Worm (Caenorhabditis elegans) whole organism, mixed stage, embryonic: ENCODE measurements around the gene enol-1.
A peak's percentile ranks its signal among the peaks of the same experiment; 100 is the strongest.

ENCODE experiments used
- M03D4.4 ChIP-seq: sonication (generic microtip); optimal IDR thresholded peaks from 2 replicates; lab custom pipeline; 2017; ENCODE audit warnings: mild to moderate bottlenecking, missing genetic modification characterization, missing compliant biosample characterization
- bed-3 ChIP-seq: fragments of 200-800 bp; sonication (Bioruptor generic); optimal IDR thresholded peaks from 3 replicates; lab custom pipeline; 2018; ENCODE audit warnings: mild to moderate bottlenecking, missing genetic modification characterization, moderate library complexity, missing compliant biosample characterization
- ceh-39 ChIP-seq: fragments of 150-350 bp; optimal IDR thresholded peaks from 2 replicates; lab custom pipeline; 2014; ENCODE audit warnings: missing biosample characterization, missing genetic modification characterization
- ceh-43 ChIP-seq: fragments of 200-800 bp; sonication (Bioruptor generic); optimal IDR thresholded peaks from 2 replicates; lab custom pipeline; 2018; ENCODE audit warnings: mild to moderate bottlenecking, missing genetic modification characterization, moderate library complexity, missing compliant biosample characterization
- ceh-83 ChIP-seq: fragments of 200-800 bp; sonication (Bioruptor generic); optimal IDR thresholded peaks from 2 replicates; lab custom pipeline; 2018; ENCODE audit warnings: mild to moderate bottlenecking, missing genetic modification characterization, missing compliant biosample characterization
- ces-1 ChIP-seq: fragments of 150-350 bp; optimal IDR thresholded peaks from 2 replicates; lab custom pipeline; 2014; ENCODE audit warnings: missing biosample characterization, missing genetic modification reagents, missing genetic modification characterization
- drap-1 ChIP-seq: fragments of 200-800 bp; sonication (Bioruptor generic); optimal IDR thresholded peaks from 3 replicates; lab custom pipeline; 2018; ENCODE audit warnings: mild to moderate bottlenecking, missing genetic modification characterization, missing compliant biosample characterization
- elt-1 ChIP-seq: sonication (generic microtip); optimal IDR thresholded peaks from 2 replicates; lab custom pipeline; 2017; ENCODE audit warnings: missing genetic modification characterization, mild to moderate bottlenecking, missing compliant biosample characterization, antibody characterized with exemption, moderate library complexity, borderline replicate concordance; ENCODE audit not compliant: insufficient read depth
- elt-3 ChIP-seq: fragments of 150-350 bp; optimal IDR thresholded peaks from 2 replicates; lab custom pipeline; 2014; ENCODE audit warnings: missing biosample characterization, missing genetic modification characterization
- ham-2 ChIP-seq: fragments of 200-800 bp; sonication (Bioruptor generic); optimal IDR thresholded peaks from 2 replicates; lab custom pipeline; 2018; ENCODE audit warnings: mild to moderate bottlenecking, missing genetic modification characterization, missing compliant biosample characterization
- hlh-1 ChIP-seq: fragments of 150-350 bp; optimal IDR thresholded peaks from 2 replicates; lab custom pipeline; 2014; ENCODE audit warnings: missing biosample characterization, missing genetic modification reagents, missing genetic modification characterization
- lin-13 ChIP-seq: fragments of 150-350 bp; optimal IDR thresholded peaks from 2 replicates; lab custom pipeline; 2014; ENCODE audit warnings: missing biosample characterization, missing genetic modification characterization
- lsy-2 ChIP-seq: fragments of 150-350 bp; optimal IDR thresholded peaks from 2 replicates; lab custom pipeline; 2014; ENCODE audit warnings: missing biosample characterization, missing genetic modification characterization
- mab-5 ChIP-seq: fragments of 150-350 bp; optimal IDR thresholded peaks from 2 replicates; lab custom pipeline; 2014; ENCODE audit warnings: missing biosample characterization, missing genetic modification characterization
- mls-2 ChIP-seq: sonication (generic microtip); optimal IDR thresholded peaks from 2 replicates; lab custom pipeline; 2016; ENCODE audit warnings: mild to moderate bottlenecking, missing genetic modification characterization, moderate library complexity, missing compliant biosample characterization
- nhr-12 ChIP-seq: fragments of 150-350 bp; optimal IDR thresholded peaks from 2 replicates; lab custom pipeline; 2014; ENCODE audit warnings: missing biosample characterization, missing genetic modification characterization
- nhr-2 ChIP-seq: fragments of 150-350 bp; optimal IDR thresholded peaks from 2 replicates; lab custom pipeline; 2014; ENCODE audit warnings: missing biosample characterization, missing genetic modification characterization
- nhr-237 ChIP-seq: fragments of 150-350 bp; optimal IDR thresholded peaks from 2 replicates; lab custom pipeline; 2014; ENCODE audit warnings: missing biosample characterization, missing genetic modification characterization
- nhr-76 ChIP-seq: sonication (generic microtip); optimal IDR thresholded peaks from 2 replicates; lab custom pipeline; 2017; ENCODE audit warnings: missing biosample characterization, missing genetic modification characterization
- pha-4 ChIP-seq: fragments of 150-350 bp; optimal IDR thresholded peaks from 2 replicates; lab custom pipeline; 2018; ENCODE audit warnings: missing biosample characterization, missing genetic modification reagents, missing genetic modification characterization
- sem-2 ChIP-seq: fragments of 200-800 bp; sonication (Bioruptor generic); optimal IDR thresholded peaks from 2 replicates; lab custom pipeline; 2018; ENCODE audit warnings: mild to moderate bottlenecking, missing genetic modification characterization, missing compliant biosample characterization
- sptf-1 ChIP-seq: sonication (generic microtip); optimal IDR thresholded peaks from 2 replicates; lab custom pipeline; 2017; ENCODE audit warnings: mild to moderate bottlenecking, missing genetic modification characterization, moderate library complexity, missing compliant biosample characterization
- tbx-8 ChIP-seq: fragments of 200-800 bp; sonication (Bioruptor generic); optimal IDR thresholded peaks from 2 replicates; lab custom pipeline; 2018; ENCODE audit warnings: mild to moderate bottlenecking, missing genetic modification characterization, moderate library complexity, missing compliant biosample characterization
- unc-120 ChIP-seq: sonication (generic microtip); optimal IDR thresholded peaks from 2 replicates; lab custom pipeline; 2017; ENCODE audit warnings: missing genetic modification characterization, missing compliant biosample characterization; ENCODE audit not compliant: poor library complexity, severe bottlenecking
- unc-62 ChIP-seq: fragments of 150-350 bp; optimal IDR thresholded peaks from 2 replicates; lab custom pipeline; 2014; ENCODE audit warnings: missing biosample characterization, missing genetic modification reagents, missing genetic modification characterization
- zip-8 ChIP-seq: fragments of 150-350 bp; optimal IDR thresholded peaks from 2 replicates; lab custom pipeline; 2014; ENCODE audit warnings: missing biosample characterization, missing genetic modification characterization

The enol-1 gene

ce11 chrII:8945167-8945566, 14.4 kb downstream of the enol-1 start:
- peak; percentile 72 for TF ChIP-seq ces-1 (GFP tag; lab: Kevin White, UChicago)
- TF ChIP-seq lin-13 (tag; lab: Kevin White, UChicago), result no peak
- TF ChIP-seq nhr-237 (tag; lab: Kevin White, UChicago), result no peak

ce11 chrII:8947391-8947790, 16.6 kb downstream of the enol-1 start, which contains the start of gene cutl-15:
Gene cutl-15, minus strand, starts transcription at chrII:8947688.
- TF ChIP-seq nhr-2 (tag; lab: Kevin White, UChicago) (no peak), ces-1 (GFP tag; lab: Kevin White, UChicago) (no peak), zip-8 (tag; lab: Kevin White, UChicago) (no peak), mab-5 (tag; lab: Kevin White, UChicago) (no peak), unc-120 (no peak), tbx-8 (GFP tag; lab: Kevin White, UChicago) (no peak), mls-2 (no peak), bed-3 (GFP tag; lab: Kevin White, UChicago) (no peak), pha-4 (tag; lab: Kevin White, UChicago) (no peak), elt-1 (tag; lab: Kevin White, UChicago) (no peak), sptf-1 (no peak), ham-2 (GFP tag; lab: Kevin White, UChicago) (no peak), nhr-237 (tag; lab: Kevin White, UChicago) (no peak)

ce11 chrII:8948640-8949039, 17.8 kb downstream of the enol-1 start:
- no peak for TF ChIP-seq zip-8 (tag; lab: Kevin White, UChicago)
- peak; percentile 52 for TF ChIP-seq ces-1 (GFP tag; lab: Kevin White, UChicago)
- TF ChIP-seq drap-1 (GFP tag; lab: Kevin White, UChicago), result no peak

ce11 chrII:8951270-8951669, 20.5 kb downstream of the enol-1 start:
- no peak for TF ChIP-seq unc-120
- TF ChIP-seq elt-1 (tag; lab: Kevin White, UChicago), result no peak
- no peak for TF ChIP-seq nhr-76 (tag; lab: Kevin White, UChicago)
- no peak for TF ChIP-seq zip-8 (tag; lab: Kevin White, UChicago)
- no peak for TF ChIP-seq sem-2
- no peak for TF ChIP-seq pha-4 (tag; lab: Kevin White, UChicago)
- no peak for TF ChIP-seq mab-5 (tag; lab: Kevin White, UChicago)
- no peak for TF ChIP-seq ces-1 (GFP tag; lab: Kevin White, UChicago)
- no peak for TF ChIP-seq nhr-237 (tag; lab: Kevin White, UChicago)
- no peak for TF ChIP-seq nhr-2 (tag; lab: Kevin White, UChicago)
- TF ChIP-seq hlh-1 (tag; lab: Kevin White, UChicago), result no peak
- no peak for TF ChIP-seq ceh-39 (tag; lab: Kevin White, UChicago)
- TF ChIP-seq ceh-43 (GFP tag; lab: Kevin White, UChicago), result no peak
- TF ChIP-seq tbx-8 (GFP tag; lab: Kevin White, UChicago), result no peak
- TF ChIP-seq nhr-12, result no peak
- no peak for TF ChIP-seq lsy-2 (tag; lab: Kevin White, UChicago)
- no peak for TF ChIP-seq ham-2 (GFP tag; lab: Kevin White, UChicago)
- TF ChIP-seq unc-62 (GFP tag; lab: Kevin White, UChicago), result no peak
- no peak for TF ChIP-seq elt-3 (tag; lab: Kevin White, UChicago)
- TF ChIP-seq sptf-1, result no peak
- TF ChIP-seq, all 35 proteins: peak for 0

- no peak for TF ChIP-seq lsy-2 (tag; lab: Kevin White, UChicago)
- TF ChIP-seq elt-1 (tag; lab: Kevin White, UChicago), result peak; percentile 16
Observed at ce11 chrII:8953703-8954102, 22.9 kb downstream of the enol-1 start.

- TF ChIP-seq unc-120, result no peak
- TF ChIP-seq ces-1 (GFP tag; lab: Kevin White, UChicago), result peak; percentile 94
- TF ChIP-seq bed-3 (GFP tag; lab: Kevin White, UChicago), result no peak
- no peak for TF ChIP-seq ceh-43 (GFP tag; lab: Kevin White, UChicago)
- no peak for TF ChIP-seq tbx-8 (GFP tag; lab: Kevin White, UChicago)
- no peak for TF ChIP-seq zip-8 (tag; lab: Kevin White, UChicago)
Observed at ce11 chrII:8956896-8957295, 26.1 kb downstream of the enol-1 start.

- TF ChIP-seq unc-120 (peak; percentile 32), unc-62 (GFP tag; lab: Kevin White, UChicago) (peak; percentile 21), M03D4.4 (tag; lab: Kevin White, UChicago) (no peak), hlh-1 (tag; lab: Kevin White, UChicago) (peak; percentile 51), ceh-83 (GFP tag; lab: Kevin White, UChicago) (no peak)
Observed at ce11 chrII:8959081-8959480, 28.3 kb downstream of the enol-1 start.
